Worm (Caenorhabditis elegans): ENCODE measurements around the gene npr-31.

Gene npr-31

ce11 chrII:7151969-7152631 is 7.7 kb downstream of the npr-31 start, which contains the start of gene fust-1:
TSS of gene fust-1 (plus strand) at chrII:7152581.
- TF ChIP-seq ZK546.5 (tag; optimal IDR thresholded peaks at IDR 0.05) (peak; percentile 71), nhr-10 (tag; optimal IDR thresholded peaks at IDR 0.05) (peak; percentile 79), nhr-6 (tag; optimal IDR thresholded peaks at IDR 0.05) (peak; percentile 94), sem-4 (tag; optimal IDR thresholded peaks at IDR 0.05) (peak; percentile 91), dmd-4 (tag; optimal IDR thresholded peaks at IDR 0.05) (peak; percentile 67), unc-55 (GFP tag; optimal IDR thresholded peaks at IDR 0.05) (peak; percentile 96), zag-1 (tag; optimal IDR thresholded peaks at IDR 0.05) (peak; percentile 80), snpc-4 (tag; optimal IDR thresholded peaks at IDR 0.05) (peak; percentile 80), mdl-1 (tag; optimal IDR thresholded peaks at IDR 0.05) (peak in 1 of 2 experiments; percentile 72), mbf-1 (tag; optimal IDR thresholded peaks at IDR 0.05) (no peak), ceh-16 (tag; optimal IDR thresholded peaks at IDR 0.05) (peak; percentile 87), lin-39 (tag; optimal IDR thresholded peaks at IDR 0.05) (no peak), R02D3.7 (tag; optimal IDR thresholded peaks at IDR 0.05) (peak; percentile 74), unc-62 (GFP tag; optimal IDR thresholded peaks at IDR 0.05) (peak; percentile 74), blmp-1 (tag; optimal IDR thresholded peaks at IDR 0.05; ENCODE audit: insufficient read depth) (peak; percentile 56), crh-2 (tag; optimal IDR thresholded peaks at IDR 0.05) (peak; percentile 95), elt-1 (tag; optimal IDR thresholded peaks at IDR 0.05) (peak; percentile 61), lin-13 (GFP tag; optimal IDR thresholded peaks at IDR 0.05) (peak; percentile 92), nhr-12 (tag; optimal IDR thresholded peaks at IDR 0.05) (no peak), nhr-11 (tag; optimal IDR thresholded peaks at IDR 0.05) (no peak), F13H6.1 (tag; optimal IDR thresholded peaks at IDR 0.05) (peak; percentile 97), ztf-11 (tag; optimal IDR thresholded peaks at IDR 0.05) (no peak), gmeb-1 (tag; optimal IDR thresholded peaks at IDR 0.05) (peak; percentile 93), lin-11 (tag; optimal IDR thresholded peaks at IDR 0.05) (peak; percentile 94), nhr-129 (tag; optimal IDR thresholded peaks at IDR 0.05) (peak; percentile 92), ztf-1 (GFP tag; conservative IDR thresholded peaks at IDR 0.05) (no peak), alr-1 (tag; optimal IDR thresholded peaks at IDR 0.05) (no peak), ztf-4 (tag; optimal IDR thresholded peaks at IDR 0.05) (peak; percentile 92), peb-1 (tag; optimal IDR thresholded peaks at IDR 0.05) (no peak), ceh-82 (tag; optimal IDR thresholded peaks at IDR 0.05) (peak; percentile 69), nhr-23 (tag; optimal IDR thresholded peaks at IDR 0.05) (no peak), mab-5 (tag; optimal IDR thresholded peaks at IDR 0.05) (peak; percentile 93), unc-39 (tag; optimal IDR thresholded peaks at IDR 0.05) (no peak), nhr-77 (tag; optimal IDR thresholded peaks at IDR 0.05) (peak; percentile 82), nhr-21 (tag; optimal IDR thresholded peaks at IDR 0.05) (peak; percentile 94), egl-27 (tag; optimal IDR thresholded peaks at IDR 0.05) (peak; percentile 94), ama-1 (optimal IDR thresholded peaks at IDR 0.05) (peak; percentile 79), nhr-237 (tag; optimal IDR thresholded peaks at IDR 0.05) (peak; percentile 72), skn-1 (tag; optimal IDR thresholded peaks at IDR 0.05) (peak; percentile 91), elt-3 (tag; optimal IDR thresholded peaks at IDR 0.05) (no peak), C34F6.9 (tag; optimal IDR thresholded peaks at IDR 0.05) (peak; percentile 99), nhr-25 (tag; optimal IDR thresholded peaks at IDR 0.05) (peak; percentile 97), sma-9 (GFP tag; optimal IDR thresholded peaks at IDR 0.05) (peak; percentile 98), sma-9 (tag; optimal IDR thresholded peaks at IDR 0.05) (no peak), sma-3 (GFP tag; optimal IDR thresholded peaks at IDR 0.05) (peak; percentile 96), aly-2 (tag; optimal IDR thresholded peaks at IDR 0.05) (no peak), lsy-2 (tag; optimal IDR thresholded peaks at IDR 0.05) (peak; percentile 95 to 98), fos-1 (tag; optimal IDR thresholded peaks at IDR 0.05) (peak; percentile 91), Y55F3AM.14 (GFP tag; optimal IDR thresholded peaks at IDR 0.05) (peak; percentile 61)
